Fruit fly (Drosophila melanogaster) whole organism, prepupa: Measurements from ENCODE around the gene CG3168.
A peak's percentile ranks its signal among the peaks of the same experiment; 100 is the strongest.

Experiments used
- Blimp-1 ChIP-seq: fragments of 200-800 bp; sonication (Bioruptor generic); optimal IDR thresholded peaks from 3 replicates; lab custom pipeline; 2017; ENCODE audit warnings: missing biosample characterization, missing genetic modification characterization, mild to moderate bottlenecking, moderate library complexity, missing genetic modification reagents
- CG10631 ChIP-seq: fragments of 200-800 bp; sonication (Bioruptor generic); optimal IDR thresholded peaks from 2 replicates; lab custom pipeline; 2016; ENCODE audit warnings: missing biosample characterization, missing genetic modification characterization
- CG10669 ChIP-seq: fragments of 200-800 bp; sonication (Bioruptor generic); optimal IDR thresholded peaks from 3 replicates; lab custom pipeline; 2018; ENCODE audit warnings: missing biosample characterization, mild to moderate bottlenecking, missing genetic modification characterization, moderate library complexity
- CG11294 ChIP-seq: fragments of 200-800 bp; sonication (Bioruptor generic); IDR thresholded peaks from 2 replicates; pipeline ENCODE4 v1.3.6; 2022; ENCODE audit warnings: missing biosample characterization, missing genetic modification characterization
- CG11762 ChIP-seq: fragments of 200-800 bp; sonication (Bioruptor generic); optimal IDR thresholded peaks from 3 replicates; lab custom pipeline; 2016; ENCODE audit warnings: missing biosample characterization, missing genetic modification characterization; ENCODE audit not compliant: insufficient read depth
- CG11902 ChIP-seq: fragments of 200-800 bp; sonication (Bioruptor generic); optimal IDR thresholded peaks from 3 replicates; lab custom pipeline; 2016; ENCODE audit warnings: missing biosample characterization, missing genetic modification characterization
- CG15336 ChIP-seq: fragments of 200-800 bp; sonication (Bioruptor generic); IDR thresholded peaks from 2 replicates; pipeline ENCODE4 v1.3.6; 2022; ENCODE audit warnings: missing biosample characterization, missing genetic modification characterization
- CG16779 ChIP-seq: fragments of 200-800 bp; sonication (Bioruptor generic); optimal IDR thresholded peaks from 3 replicates; lab custom pipeline; 2017; ENCODE audit warnings: missing biosample characterization, mild to moderate bottlenecking, missing genetic modification characterization
- CG31627 ChIP-seq: fragments of 200-800 bp; sonication (Bioruptor generic); optimal IDR thresholded peaks from 3 replicates; lab custom pipeline; 2016; ENCODE audit warnings: missing biosample characterization, missing genetic modification characterization
- CG32006 ChIP-seq: fragments of 200-800 bp; sonication (Bioruptor generic); optimal IDR thresholded peaks from 3 replicates; lab custom pipeline; 2017; ENCODE audit warnings: missing biosample characterization, mild to moderate bottlenecking, missing genetic modification characterization
- CG34406 ChIP-seq: fragments of 200-800 bp; sonication (Bioruptor generic); optimal IDR thresholded peaks from 3 replicates; lab custom pipeline; 2016; ENCODE audit warnings: missing biosample characterization, missing genetic modification characterization
- CG4318 ChIP-seq: fragments of 200-800 bp; sonication (Bioruptor generic); optimal IDR thresholded peaks from 3 replicates; lab custom pipeline; 2017; ENCODE audit warnings: missing biosample characterization, mild to moderate bottlenecking, missing genetic modification characterization
- CG6276 ChIP-seq: fragments of 200-800 bp; sonication (Bioruptor generic); optimal IDR thresholded peaks from 2 replicates; lab custom pipeline; 2017; ENCODE audit warnings: missing biosample characterization, mild to moderate bottlenecking, missing genetic modification characterization
- CG6792 ChIP-seq: fragments of 200-800 bp; sonication (Bioruptor generic); optimal IDR thresholded peaks from 3 replicates; lab custom pipeline; 2016; ENCODE audit warnings: missing biosample characterization, missing genetic modification characterization
- CG6808 ChIP-seq: fragments of 200-800 bp; sonication (Bioruptor generic); optimal IDR thresholded peaks from 3 replicates; lab custom pipeline; 2017; ENCODE audit warnings: missing biosample characterization, missing genetic modification characterization, mild to moderate bottlenecking, moderate library complexity, missing genetic modification reagents
- CG6854 ChIP-seq: fragments of 200-800 bp; sonication (Bioruptor generic); optimal IDR thresholded peaks from 2 replicates; lab custom pipeline; 2017; ENCODE audit warnings: missing biosample characterization, mild to moderate bottlenecking, missing genetic modification characterization
- CG7368 ChIP-seq: fragments of 200-800 bp; sonication (Bioruptor generic); optimal IDR thresholded peaks from 3 replicates; lab custom pipeline; 2016; ENCODE audit warnings: missing biosample characterization, missing genetic modification characterization
- CG8119 ChIP-seq: fragments of 200-800 bp; sonication (Bioruptor generic); IDR thresholded peaks from 3 replicates; pipeline ENCODE4 v1.3.6; 2022; ENCODE audit warnings: missing biosample characterization, missing genetic modification characterization
- CG8319 ChIP-seq: fragments of 200-800 bp; sonication (Bioruptor generic); optimal IDR thresholded peaks from 3 replicates; lab custom pipeline; 2016; ENCODE audit warnings: missing biosample characterization, missing genetic modification characterization
- CG8632 ChIP-seq: fragments of 200-800 bp; sonication (Bioruptor generic); optimal IDR thresholded peaks from 3 replicates; lab custom pipeline; 2016; ENCODE audit warnings: missing biosample characterization, missing genetic modification characterization
- CG9139 ChIP-seq: fragments of 200-800 bp; sonication (Bioruptor generic); optimal IDR thresholded peaks from 3 replicates; lab custom pipeline; 2017; ENCODE audit warnings: missing biosample characterization, mild to moderate bottlenecking, missing genetic modification characterization
- Eip75B ChIP-seq: fragments of 200-800 bp; sonication (Bioruptor generic); optimal IDR thresholded peaks from 3 replicates; lab custom pipeline; 2016; ENCODE audit warnings: missing biosample characterization, missing genetic modification characterization
- Eip78C ChIP-seq: fragments of 200-800 bp; sonication (Bioruptor generic); peaks from one replicate; lab custom pipeline; 2016; ENCODE audit warnings: missing biosample characterization, missing genetic modification characterization
- Eip93F ChIP-seq: fragments of 200-800 bp; sonication (Bioruptor generic); optimal IDR thresholded peaks from 2 replicates; lab custom pipeline; 2016; ENCODE audit warnings: missing biosample characterization, mild to moderate bottlenecking, missing genetic modification characterization
- Ets21C ChIP-seq: fragments of 200-800 bp; sonication (Bioruptor generic); optimal IDR thresholded peaks from 3 replicates; lab custom pipeline; 2016; ENCODE audit warnings: missing biosample characterization, missing genetic modification characterization
- Ets96B ChIP-seq: fragments of 200-800 bp; optimal IDR thresholded peaks from 2 replicates; lab custom pipeline; 2019; ENCODE audit warnings: missing biosample characterization, mild to moderate bottlenecking, missing genetic modification characterization, moderate library complexity
- Gug ChIP-seq: fragments of 200-800 bp; sonication (Bioruptor generic); IDR thresholded peaks from 2 replicates; pipeline ENCODE4 v1.3.6; 2022; ENCODE audit warnings: missing biosample characterization, missing genetic modification characterization
- Hr38 ChIP-seq: sonication (Bioruptor generic); optimal IDR thresholded peaks from 2 replicates; lab custom pipeline; 2016; ENCODE audit warnings: missing biosample characterization, missing genetic modification characterization
- Hr4 ChIP-seq: fragments of 200-800 bp; sonication (Bioruptor generic); optimal IDR thresholded peaks from 3 replicates; lab custom pipeline; 2016; ENCODE audit warnings: missing biosample characterization, missing genetic modification characterization
- Lpt ChIP-seq: fragments of 200-800 bp; sonication (Bioruptor generic); optimal IDR thresholded peaks from 3 replicates; lab custom pipeline; 2016; ENCODE audit warnings: missing biosample characterization, missing genetic modification characterization
- Met ChIP-seq: fragments of 200-800 bp; sonication (Bioruptor generic); optimal IDR thresholded peaks from 3 replicates; lab custom pipeline; 2016; ENCODE audit warnings: missing biosample characterization, missing genetic modification characterization
- OdsH ChIP-seq: fragments of 200-800 bp; sonication (Bioruptor generic); optimal IDR thresholded peaks from 3 replicates; lab custom pipeline; 2016; ENCODE audit warnings: missing biosample characterization, missing genetic modification characterization
- Smox ChIP-seq: fragments of 200-800 bp; sonication (Bioruptor generic); optimal IDR thresholded peaks from 3 replicates; lab custom pipeline; 2016; ENCODE audit warnings: missing biosample characterization, missing genetic modification characterization
- Sox102F ChIP-seq: fragments of 200-800 bp; sonication (Bioruptor generic); optimal IDR thresholded peaks from 2 replicates; lab custom pipeline; 2016; ENCODE audit warnings: missing biosample characterization, mild to moderate bottlenecking, missing genetic modification characterization
- Sox14 ChIP-seq: fragments of 200-800 bp; sonication (Bioruptor generic); optimal IDR thresholded peaks from 3 replicates; lab custom pipeline; 2016; ENCODE audit warnings: missing biosample characterization, missing genetic modification characterization
- Sox15 ChIP-seq: fragments of 200-800 bp; sonication (Bioruptor generic); optimal IDR thresholded peaks from 3 replicates; lab custom pipeline; 2016; ENCODE audit warnings: missing biosample characterization, missing genetic modification characterization
- achi ChIP-seq: fragments of 200-800 bp; sonication (Bioruptor generic); optimal IDR thresholded peaks from 3 replicates; lab custom pipeline; 2016; ENCODE audit warnings: missing biosample characterization, missing genetic modification characterization
- acj6 ChIP-seq: fragments of 200-800 bp; sonication (Bioruptor generic); optimal IDR thresholded peaks from 3 replicates; lab custom pipeline; 2016; ENCODE audit warnings: missing biosample characterization, missing genetic modification characterization
- dsx ChIP-seq: fragments of 200-800 bp; optimal IDR thresholded peaks from 3 replicates; lab custom pipeline; 2019; ENCODE audit warnings: missing biosample characterization, mild to moderate bottlenecking, missing genetic modification characterization, moderate library complexity; ENCODE audit not compliant: poor library complexity, severe bottlenecking
- eg ChIP-seq: fragments of 200-800 bp; sonication (Bioruptor generic); IDR thresholded peaks from 3 replicates; pipeline ENCODE4 v1.3.6; 2022; ENCODE audit warnings: missing biosample characterization, missing genetic modification characterization
- fd59A ChIP-seq: fragments of 200-800 bp; sonication (Bioruptor generic); optimal IDR thresholded peaks from 2 replicates; lab custom pipeline; 2017; ENCODE audit warnings: missing biosample characterization, mild to moderate bottlenecking, missing genetic modification characterization, missing genetic modification reagents
- fkh ChIP-seq: fragments of 200-800 bp; sonication (Bioruptor generic); optimal IDR thresholded peaks from 3 replicates; lab custom pipeline; 2017; ENCODE audit warnings: missing biosample characterization, mild to moderate bottlenecking, missing genetic modification characterization, moderate library complexity
- lz ChIP-seq: fragments of 200-800 bp; sonication (Bioruptor generic); optimal IDR thresholded peaks from 3 replicates; lab custom pipeline; 2016; ENCODE audit warnings: missing biosample characterization, missing genetic modification characterization
- net ChIP-seq: fragments of 200-800 bp; sonication (Bioruptor generic); optimal IDR thresholded peaks from 3 replicates; lab custom pipeline; 2016; ENCODE audit warnings: missing biosample characterization, missing genetic modification characterization
- pdm3 ChIP-seq: fragments of 200-800 bp; sonication (Bioruptor generic); optimal IDR thresholded peaks from 3 replicates; lab custom pipeline; 2016; ENCODE audit warnings: missing biosample characterization, missing genetic modification characterization
- salr ChIP-seq, 2 experiments: fragments of 200-800 bp; sonication (Bioruptor generic); optimal IDR thresholded peaks; 3 replicates each; lab custom pipeline; 2016 to 2018; ENCODE audit warnings: missing biosample characterization in 2 of 2, missing genetic modification characterization in 2 of 2, mild to moderate bottlenecking in 1 of 2
- ss ChIP-seq, 2 experiments: fragments of 200-800 bp; sonication (Bioruptor generic); optimal IDR thresholded peaks; 2 replicates in 1 of 2; 3 replicates in 1 of 2; lab custom pipeline; 2017 to 2018; ENCODE audit warnings: mild to moderate bottlenecking in 2 of 2, missing biosample characterization in 2 of 2, missing genetic modification characterization in 2 of 2, moderate library complexity in 1 of 2
- svp ChIP-seq: fragments of 200-800 bp; sonication (Bioruptor generic); peaks from one replicate; lab custom pipeline; 2016; ENCODE audit warnings: missing biosample characterization, missing genetic modification characterization
- topi ChIP-seq: fragments of 200-800 bp; sonication (Bioruptor generic); optimal IDR thresholded peaks from 3 replicates; lab custom pipeline; 2016; ENCODE audit warnings: missing biosample characterization, missing genetic modification characterization
- vri ChIP-seq: fragments of 200-800 bp; sonication (Bioruptor generic); optimal IDR thresholded peaks from 3 replicates; lab custom pipeline; 2016; ENCODE audit warnings: missing biosample characterization, mild to moderate bottlenecking, missing genetic modification characterization

Gene CG3168

DNA sequence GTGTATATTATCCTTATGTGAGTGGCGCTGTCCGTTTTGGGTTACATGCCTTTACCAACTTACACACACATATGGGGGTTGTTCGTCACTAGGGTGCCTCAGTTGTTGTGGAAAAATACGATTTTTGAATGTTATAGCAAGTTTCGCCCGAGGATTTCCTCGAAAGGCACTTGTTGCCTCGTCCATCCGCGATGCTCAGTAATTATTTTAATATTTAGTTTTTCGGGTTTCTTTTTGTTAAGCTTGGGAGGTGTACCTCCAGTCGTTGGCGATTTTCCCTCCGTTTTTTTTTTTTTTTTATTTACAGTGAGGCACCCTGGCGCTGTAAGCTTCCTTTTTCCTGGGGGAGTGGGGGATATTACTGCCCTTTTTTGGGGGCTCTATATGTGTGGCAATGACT lies 43.3 kb downstream of the CG3168 start (continued):
- TF ChIP-seq OdsH (peak; percentile 80), Ets96B (tag; lab: Kevin White, UChicago) (peak; percentile 64), Sox14 (GFP tag; lab: Kevin White, UChicago) (peak; percentile 79), eg (GFP tag; lab: Robert Waterston, UW) (peak; percentile 82), Gug (GFP tag; lab: Robert Waterston, UW) (peak; percentile 43; the same call in 1 of the 2 replicates), ss (GFP tag; optimal IDR thresholded peaks at IDR 0.05; lab: Kevin White, UChicago) (peak; percentile 73 to 83), CG6808 (peak; percentile 78), CG11902 (GFP tag; lab: Kevin White, UChicago) (peak; percentile 41)

DNA sequence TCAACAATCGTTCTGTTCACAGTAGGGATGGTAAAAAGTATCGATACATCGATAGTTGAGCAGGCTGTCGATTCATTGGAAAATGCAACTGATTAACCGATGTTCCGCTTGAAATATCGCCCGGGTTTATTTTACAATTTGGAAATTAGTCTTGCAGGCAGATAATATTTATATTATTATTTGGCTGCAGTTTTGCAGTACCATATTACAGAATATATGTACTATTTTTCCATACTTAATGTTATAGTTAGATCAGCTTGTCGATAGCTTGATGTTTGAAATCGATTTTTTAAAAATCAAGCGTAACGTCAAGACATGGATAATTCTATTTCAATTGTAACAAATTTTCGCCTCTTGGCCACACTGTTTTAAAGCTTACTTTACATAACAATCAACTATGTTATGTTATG lies 44.8 kb downstream of the CG3168 start, which contains the start of gene CG14442:
Gene CG14442 (minus strand): TSS at position 29 of the 410 bp plus-strand sequence.
- TF ChIP-seq net (GFP tag; lab: Kevin White, UChicago), result no peak
- peak; percentile 52 for TF ChIP-seq Smox
- peak; percentile 37 for TF ChIP-seq Hr4 (GFP tag; lab: Kevin White, UChicago)
- TF ChIP-seq svp (GFP tag; lab: Kevin White, UChicago), result peak; percentile 76
- TF ChIP-seq lz (GFP tag; lab: Kevin White, UChicago), result peak; percentile 60
- TF ChIP-seq CG6792 (GFP tag; lab: Kevin White, UChicago), result no peak
- no peak for TF ChIP-seq Lpt (GFP tag; lab: Kevin White, UChicago)
- no peak for TF ChIP-seq CG16779
- peak; percentile 44 for TF ChIP-seq CG31627 (GFP tag; lab: Kevin White, UChicago)
- TF ChIP-seq fd59A (GFP tag; lab: Kevin White, UChicago), result no peak
- peak; percentile 20 for TF ChIP-seq CG8632
- no peak for TF ChIP-seq CG9139 (GFP tag; lab: Kevin White, UChicago)
- TF ChIP-seq CG6808, result no peak
- TF ChIP-seq Eip75B (GFP tag; lab: Kevin White, UChicago), result no peak
- no peak for TF ChIP-seq salr (GFP tag; optimal IDR thresholded peaks at IDR 0.05; lab: Kevin White, UChicago)
- TF ChIP-seq topi (GFP tag; lab: Kevin White, UChicago), result peak; percentile 44
- no peak for TF ChIP-seq OdsH
- peak; percentile 15 for TF ChIP-seq CG8319 (GFP tag; lab: Kevin White, UChicago)
- peak; percentile 45 for TF ChIP-seq Met (GFP tag; lab: Kevin White, UChicago)
- no peak for TF ChIP-seq vri (GFP tag; lab: Kevin White, UChicago)
- no peak for TF ChIP-seq acj6 (GFP tag; lab: Kevin White, UChicago)
- peak; percentile 40 for TF ChIP-seq Ets21C
- no peak for TF ChIP-seq CG11294 (GFP tag; lab: Robert Waterston, UW)
- TF ChIP-seq CG10631, result peak; percentile 27
- no peak for TF ChIP-seq CG6854 (GFP tag; lab: Kevin White, UChicago)
- no peak for TF ChIP-seq CG7368 (GFP tag; lab: Kevin White, UChicago)
- TF ChIP-seq Eip93F (GFP tag; lab: Kevin White, UChicago), result no peak
- no peak for TF ChIP-seq CG6276 (GFP tag; lab: Kevin White, UChicago)
- no peak for TF ChIP-seq dsx (GFP tag; lab: Kevin White, UChicago)
- TF ChIP-seq Gug (GFP tag; lab: Robert Waterston, UW), result no peak
- TF ChIP-seq CG11902 (GFP tag; lab: Kevin White, UChicago), result no peak
- TF ChIP-seq CG11762 (GFP tag; lab: Kevin White, UChicago), result no peak
- no peak for TF ChIP-seq CG34406 (GFP tag; lab: Kevin White, UChicago)
- TF ChIP-seq CG8119 (GFP tag; lab: Robert Waterston, UW), result no peak
- no peak for TF ChIP-seq CG10669 (GFP tag; lab: Kevin White, UChicago)
- TF ChIP-seq CG15336 (GFP tag; lab: Robert Waterston, UW), result no peak
- no peak for TF ChIP-seq fkh
- TF ChIP-seq Blimp-1, result no peak
- peak; percentile 18 for TF ChIP-seq CG32006
- TF ChIP-seq CG4318 (GFP tag; lab: Kevin White, UChicago), result no peak
- TF ChIP-seq Eip78C (GFP tag; lab: Kevin White, UChicago), result peak; percentile 47
- TF ChIP-seq pdm3 (GFP tag; lab: Kevin White, UChicago), result peak; percentile 25
- peak; percentile 14 for TF ChIP-seq Sox15 (GFP tag; lab: Kevin White, UChicago)
- peak; percentile 40 for TF ChIP-seq achi (GFP tag; lab: Kevin White, UChicago)
- TF ChIP-seq Hr38 (GFP tag; lab: Kevin White, UChicago), result no peak
- no peak for TF ChIP-seq Sox102F (GFP tag; lab: Kevin White, UChicago)
